Worm (Caenorhabditis elegans) whole organism, L2 larva: ENCODE measurements around the gene ttr-46.

Experiments
- C34F6.9 ChIP-seq: fragments of 150-350 bp; optimal IDR thresholded peaks from 2 replicates; lab custom pipeline; 2014; ENCODE audit warnings: missing biosample characterization, missing genetic modification characterization
- F13H6.1 ChIP-seq: sonication (generic microtip); optimal IDR thresholded peaks from 2 replicates; lab custom pipeline; 2016; ENCODE audit warnings: missing genetic modification characterization, missing compliant biosample characterization
- R02D3.7 ChIP-seq: fragments of 150-350 bp; optimal IDR thresholded peaks from 2 replicates; lab custom pipeline; 2014; ENCODE audit warnings: missing biosample characterization, missing genetic modification characterization
- Y55F3AM.14 ChIP-seq: fragments of 200-800 bp; sonication (Bioruptor generic); optimal IDR thresholded peaks from 2 replicates; lab custom pipeline; 2018; ENCODE audit warnings: mild to moderate bottlenecking, missing genetic modification characterization, missing compliant biosample characterization
- alr-1 ChIP-seq: fragments of 150-350 bp; optimal IDR thresholded peaks from 2 replicates; lab custom pipeline; 2014; ENCODE audit warnings: missing biosample characterization, missing genetic modification characterization
- aly-2 ChIP-seq: fragments of 150-350 bp; optimal IDR thresholded peaks from 2 replicates; lab custom pipeline; 2014; ENCODE audit warnings: missing biosample characterization, missing genetic modification characterization
- ama-1 ChIP-seq: fragments of 150-350 bp; optimal IDR thresholded peaks from 2 replicates; lab custom pipeline; 2018; ENCODE audit warnings: inconsistent platforms
- blmp-1 ChIP-seq: sonication (generic microtip); optimal IDR thresholded peaks from 2 replicates; lab custom pipeline; 2017; ENCODE audit warnings: missing genetic modification characterization, mild to moderate bottlenecking, missing compliant biosample characterization, antibody characterized with exemption, moderate library complexity; ENCODE audit not compliant: insufficient read depth
- ceh-16 ChIP-seq: fragments of 150-350 bp; optimal IDR thresholded peaks from 2 replicates; lab custom pipeline; 2014; ENCODE audit warnings: missing biosample characterization, missing genetic modification characterization
- ceh-82 ChIP-seq: fragments of 150-350 bp; optimal IDR thresholded peaks from 2 replicates; lab custom pipeline; 2014; ENCODE audit warnings: missing biosample characterization, missing genetic modification characterization
- dmd-4 ChIP-seq: sonication (generic microtip); optimal IDR thresholded peaks from 2 replicates; lab custom pipeline; 2017; ENCODE audit warnings: missing biosample characterization, missing genetic modification characterization
- egl-27 ChIP-seq: sonication (generic microtip); optimal IDR thresholded peaks from 3 replicates; lab custom pipeline; 2017; ENCODE audit warnings: missing biosample characterization, missing genetic modification reagents, missing genetic modification characterization
- elt-1 ChIP-seq: fragments of 150-350 bp; optimal IDR thresholded peaks from 2 replicates; lab custom pipeline; 2014; ENCODE audit warnings: missing biosample characterization, missing genetic modification characterization
- elt-3 ChIP-seq: sonication (generic microtip); optimal IDR thresholded peaks from 2 replicates; lab custom pipeline; 2017; ENCODE audit warnings: missing biosample characterization, missing genetic modification characterization
- fos-1 ChIP-seq: fragments of 150-350 bp; optimal IDR thresholded peaks from 2 replicates; lab custom pipeline; 2014; ENCODE audit warnings: missing biosample characterization, missing genetic modification characterization
- gmeb-1 ChIP-seq: fragments of 150-350 bp; optimal IDR thresholded peaks from 2 replicates; lab custom pipeline; 2014; ENCODE audit warnings: missing biosample characterization, missing genetic modification characterization
- lin-11 ChIP-seq: fragments of 150-350 bp; sonication (generic microtip); optimal IDR thresholded peaks from 2 replicates; lab custom pipeline; 2014; ENCODE audit warnings: missing biosample characterization, missing genetic modification characterization, inconsistent platforms, mixed read lengths
- lin-13 ChIP-seq: fragments of 150-350 bp; optimal IDR thresholded peaks from 2 replicates; lab custom pipeline; 2014; ENCODE audit warnings: missing biosample characterization, missing genetic modification reagents, missing genetic modification characterization
- lin-39 ChIP-seq: fragments of 150-350 bp; optimal IDR thresholded peaks from 2 replicates; lab custom pipeline; 2014; ENCODE audit warnings: missing biosample characterization, missing genetic modification reagents, missing genetic modification characterization
- lsy-2 ChIP-seq, 2 experiments: fragments of 150-350 bp in 1 of 2; sonication (generic microtip) in 1 of 2; optimal IDR thresholded peaks; 2 replicates each; lab custom pipeline; 2014 to 2017; ENCODE audit warnings: missing biosample characterization in 2 of 2, missing genetic modification characterization in 2 of 2
- mab-5 ChIP-seq: fragments of 150-350 bp; optimal IDR thresholded peaks from 2 replicates; lab custom pipeline; 2014; ENCODE audit warnings: missing biosample characterization, missing genetic modification characterization
- mbf-1 ChIP-seq: sonication (generic microtip); optimal IDR thresholded peaks from 2 replicates; lab custom pipeline; 2017; ENCODE audit warnings: missing biosample characterization, missing genetic modification characterization
- nhr-10 ChIP-seq: sonication (generic microtip); optimal IDR thresholded peaks from 2 replicates; lab custom pipeline; 2017; ENCODE audit warnings: missing biosample characterization, missing genetic modification characterization
- nhr-11 ChIP-seq: fragments of 150-350 bp; optimal IDR thresholded peaks from 2 replicates; lab custom pipeline; 2014; ENCODE audit warnings: missing biosample characterization, missing genetic modification characterization
- nhr-129 ChIP-seq: fragments of 150-350 bp; optimal IDR thresholded peaks from 2 replicates; lab custom pipeline; 2014; ENCODE audit warnings: missing biosample characterization, missing genetic modification characterization
- nhr-21 ChIP-seq: fragments of 150-350 bp; optimal IDR thresholded peaks from 2 replicates; lab custom pipeline; 2014; ENCODE audit warnings: missing biosample characterization, missing genetic modification characterization
- nhr-23 ChIP-seq: fragments of 150-350 bp; optimal IDR thresholded peaks from 2 replicates; lab custom pipeline; 2014; ENCODE audit warnings: missing biosample characterization, missing genetic modification reagents, missing genetic modification characterization
- nhr-237 ChIP-seq: fragments of 150-350 bp; optimal IDR thresholded peaks from 2 replicates; lab custom pipeline; 2014; ENCODE audit warnings: missing biosample characterization, missing genetic modification characterization
- nhr-25 ChIP-seq: fragments of 150-350 bp; sonication (generic microtip); optimal IDR thresholded peaks from 3 replicates; lab custom pipeline; 2014; ENCODE audit warnings: missing biosample characterization, missing genetic modification characterization
- nhr-6 ChIP-seq: fragments of 150-350 bp; optimal IDR thresholded peaks from 2 replicates; lab custom pipeline; 2014; ENCODE audit warnings: missing biosample characterization, missing genetic modification characterization
- nhr-77 ChIP-seq: fragments of 150-350 bp; optimal IDR thresholded peaks from 2 replicates; lab custom pipeline; 2014; ENCODE audit warnings: missing biosample characterization, missing genetic modification characterization
- peb-1 ChIP-seq: fragments of 150-350 bp; optimal IDR thresholded peaks from 2 replicates; lab custom pipeline; 2014; ENCODE audit warnings: missing biosample characterization, missing genetic modification characterization
- sem-4 ChIP-seq: fragments of 150-350 bp; optimal IDR thresholded peaks from 2 replicates; lab custom pipeline; 2014; ENCODE audit warnings: missing biosample characterization, missing genetic modification reagents, missing genetic modification characterization
- skn-1 ChIP-seq: sonication (generic microtip); optimal IDR thresholded peaks from 2 replicates; lab custom pipeline; 2017; ENCODE audit warnings: missing biosample characterization, missing genetic modification characterization
- sma-9 ChIP-seq, 2 experiments: fragments of 150-350 bp in 1 of 2; sonication (generic microtip) in 1 of 2; optimal IDR thresholded peaks; 2 replicates each; lab custom pipeline; 2014 to 2016; ENCODE audit warnings: missing genetic modification characterization in 2 of 2, mild to moderate bottlenecking in 1 of 2, missing biosample characterization in 1 of 2, missing compliant biosample characterization in 1 of 2, missing genetic modification reagents in 1 of 2, moderate library complexity in 1 of 2
- snpc-4 ChIP-seq: fragments of 150-350 bp; optimal IDR thresholded peaks from 2 replicates; lab custom pipeline; 2014; ENCODE audit warnings: missing biosample characterization, missing genetic modification characterization
- unc-39 ChIP-seq: fragments of 150-350 bp; optimal IDR thresholded peaks from 2 replicates; lab custom pipeline; 2014; ENCODE audit warnings: missing biosample characterization, missing genetic modification characterization
- unc-55 ChIP-seq: fragments of 150-350 bp; sonication (generic microtip); optimal IDR thresholded peaks from 3 replicates; lab custom pipeline; 2014; ENCODE audit warnings: missing biosample characterization, missing genetic modification reagents, missing genetic modification characterization
- unc-62 ChIP-seq: fragments of 150-350 bp; optimal IDR thresholded peaks from 2 replicates; lab custom pipeline; 2014; ENCODE audit warnings: missing biosample characterization, missing genetic modification reagents, missing genetic modification characterization
- zag-1 ChIP-seq: fragments of 150-350 bp; optimal IDR thresholded peaks from 2 replicates; lab custom pipeline; 2014; ENCODE audit warnings: missing biosample characterization, missing genetic modification characterization
- ztf-1 ChIP-seq: fragments of 200-800 bp; sonication (Bioruptor generic); conservative IDR thresholded peaks from 2 replicates; pipeline ENCODE4 v1.3.6; 2022; ENCODE audit warnings: missing genetic modification characterization, missing compliant biosample characterization
- ztf-11 ChIP-seq: sonication (generic microtip); optimal IDR thresholded peaks from 2 replicates; lab custom pipeline; 2017; ENCODE audit warnings: missing biosample characterization, missing genetic modification characterization
- ztf-4 ChIP-seq: fragments of 150-350 bp; optimal IDR thresholded peaks from 2 replicates; lab custom pipeline; 2014; ENCODE audit warnings: missing biosample characterization, missing genetic modification characterization

Gene ttr-46

ce11 chrV:9952396-9952795 lies 1.4 kb downstream of the ttr-46 start, which contains the start of gene mam-5:
Gene mam-5, plus strand, starts transcription at chrV:9952699.
- TF ChIP-seq nhr-25 (no peak), nhr-129 (tag; lab: Kevin White, UChicago) (no peak), snpc-4 (no peak), ztf-1 (no peak), nhr-6 (tag; lab: Kevin White, UChicago) (no peak), unc-39 (no peak), ceh-16 (tag; lab: Kevin White, UChicago) (no peak), alr-1 (tag; lab: Kevin White, UChicago) (no peak), R02D3.7 (tag; lab: Kevin White, UChicago) (no peak), nhr-77 (tag; lab: Kevin White, UChicago) (no peak), ztf-4 (tag; lab: Kevin White, UChicago) (no peak), elt-3 (tag; lab: Kevin White, UChicago) (no peak), F13H6.1 (tag; lab: Kevin White, UChicago) (no peak), nhr-23 (tag; lab: Kevin White, UChicago) (no peak), elt-1 (tag; lab: Kevin White, UChicago) (no peak)

ce11 chrV:9958231-9958630 lies 7.2 kb downstream of the ttr-46 start, which contains the start of gene anmt-3:
Gene anmt-3, minus strand, starts transcription at chrV:9958331.
- no peak for TF ChIP-seq sma-9 (GFP tag; optimal IDR thresholded peaks at IDR 0.05; lab: Kevin White, UChicago)
- no peak for TF ChIP-seq sma-9 (tag; optimal IDR thresholded peaks at IDR 0.05; lab: Kevin White, UChicago)
- TF ChIP-seq dmd-4 (tag; lab: Kevin White, UChicago): no peak
- TF ChIP-seq R02D3.7 (tag; lab: Kevin White, UChicago): no peak
- TF ChIP-seq ztf-1: no peak
- TF ChIP-seq nhr-21 (tag; lab: Kevin White, UChicago): no peak

ce11 chrV:9958654-9959053 lies 7.6 kb downstream of the ttr-46 start:
- no peak for TF ChIP-seq ztf-1
- TF ChIP-seq R02D3.7 (tag; lab: Kevin White, UChicago): no peak
- TF ChIP-seq skn-1 (tag; lab: Kevin White, UChicago): no peak
- TF ChIP-seq ama-1 (lab: Kevin White, UChicago): no peak
- peak; percentile 82 for TF ChIP-seq F13H6.1 (tag; lab: Kevin White, UChicago)
- no peak for TF ChIP-seq elt-1 (tag; lab: Kevin White, UChicago)
- no peak for TF ChIP-seq peb-1
- no peak for TF ChIP-seq lin-39
- TF ChIP-seq C34F6.9 (tag; lab: Kevin White, UChicago): peak; percentile 29
- no peak for TF ChIP-seq snpc-4
- no peak for TF ChIP-seq aly-2 (tag; lab: Kevin White, UChicago)
- no peak for TF ChIP-seq fos-1 (tag; lab: Kevin White, UChicago)
- peak; percentile 73 for TF ChIP-seq nhr-129 (tag; lab: Kevin White, UChicago)
- TF ChIP-seq nhr-10 (tag; lab: Kevin White, UChicago): no peak
- TF ChIP-seq lsy-2 (tag; optimal IDR thresholded peaks at IDR 0.05; lab: Kevin White, UChicago): peak in 1 of 2 experiments; percentile 44
- TF ChIP-seq unc-62 (GFP tag; lab: Kevin White, UChicago): no peak
- TF ChIP-seq blmp-1 (tag; lab: Kevin White, UChicago): no peak
- TF ChIP-seq Y55F3AM.14 (GFP tag; lab: Kevin White, UChicago): no peak
- TF ChIP-seq mbf-1: no peak
- no peak for TF ChIP-seq egl-27
- TF ChIP-seq mab-5: no peak
- no peak for TF ChIP-seq nhr-77 (tag; lab: Kevin White, UChicago)
- TF ChIP-seq lin-11: no peak
- TF ChIP-seq nhr-25: no peak
- no peak for TF ChIP-seq ztf-11 (tag; lab: Kevin White, UChicago)
- peak; percentile 23 for TF ChIP-seq nhr-6 (tag; lab: Kevin White, UChicago)
- no peak for TF ChIP-seq ceh-82 (tag; lab: Kevin White, UChicago)
- no peak for TF ChIP-seq lin-13 (GFP tag; lab: Kevin White, UChicago)
- peak; percentile 46 for TF ChIP-seq sma-9 (GFP tag; optimal IDR thresholded peaks at IDR 0.05; lab: Kevin White, UChicago)
- no peak for TF ChIP-seq sma-9 (tag; optimal IDR thresholded peaks at IDR 0.05; lab: Kevin White, UChicago)
- no peak for TF ChIP-seq ceh-16 (tag; lab: Kevin White, UChicago)
- TF ChIP-seq zag-1 (tag; lab: Kevin White, UChicago): no peak
- TF ChIP-seq sem-4 (tag; lab: Kevin White, UChicago): no peak
- no peak for TF ChIP-seq nhr-23 (tag; lab: Kevin White, UChicago)
- no peak for TF ChIP-seq gmeb-1 (tag; lab: Kevin White, UChicago)
- no peak for TF ChIP-seq alr-1 (tag; lab: Kevin White, UChicago)
- no peak for TF ChIP-seq unc-39
- TF ChIP-seq unc-55 (GFP tag; lab: Kevin White, UChicago): no peak
- no peak for TF ChIP-seq nhr-237 (tag; lab: Kevin White, UChicago)
- TF ChIP-seq nhr-11: no peak
- TF ChIP-seq, all 48 proteins: peak for 6
